Fruit fly (Drosophila melanogaster) whole organism, adult: ENCODE measurements around the gene Smug.

ENCODE experiments used
- CG14711 ChIP-seq: fragments of 200-800 bp; sonication (Bioruptor generic); optimal IDR thresholded peaks from 2 replicates; lab custom pipeline; 2018; ENCODE audit warnings: missing biosample characterization, mild to moderate bottlenecking, missing genetic modification characterization, moderate library complexity
- CG33017 ChIP-seq: fragments of 200-800 bp; sonication (Bioruptor generic); optimal IDR thresholded peaks from 2 replicates; lab custom pipeline; 2018; ENCODE audit warnings: missing biosample characterization, mild to moderate bottlenecking, missing genetic modification characterization, moderate library complexity
- Hr96 ChIP-seq: fragments of 200-800 bp; sonication (Bioruptor generic); optimal IDR thresholded peaks from 2 replicates; lab custom pipeline; 2016; ENCODE audit warnings: missing biosample characterization, missing genetic modification characterization
- tj ChIP-seq: fragments of 200-800 bp; sonication (Bioruptor generic); optimal IDR thresholded peaks from 3 replicates; lab custom pipeline; 2017; ENCODE audit warnings: missing biosample characterization, mild to moderate bottlenecking, missing genetic modification characterization, moderate library complexity
- toe ChIP-seq: fragments of 200-800 bp; sonication (Bioruptor generic); optimal IDR thresholded peaks from 2 replicates; lab custom pipeline; 2016; ENCODE audit warnings: missing biosample characterization, missing genetic modification characterization

DNA sequence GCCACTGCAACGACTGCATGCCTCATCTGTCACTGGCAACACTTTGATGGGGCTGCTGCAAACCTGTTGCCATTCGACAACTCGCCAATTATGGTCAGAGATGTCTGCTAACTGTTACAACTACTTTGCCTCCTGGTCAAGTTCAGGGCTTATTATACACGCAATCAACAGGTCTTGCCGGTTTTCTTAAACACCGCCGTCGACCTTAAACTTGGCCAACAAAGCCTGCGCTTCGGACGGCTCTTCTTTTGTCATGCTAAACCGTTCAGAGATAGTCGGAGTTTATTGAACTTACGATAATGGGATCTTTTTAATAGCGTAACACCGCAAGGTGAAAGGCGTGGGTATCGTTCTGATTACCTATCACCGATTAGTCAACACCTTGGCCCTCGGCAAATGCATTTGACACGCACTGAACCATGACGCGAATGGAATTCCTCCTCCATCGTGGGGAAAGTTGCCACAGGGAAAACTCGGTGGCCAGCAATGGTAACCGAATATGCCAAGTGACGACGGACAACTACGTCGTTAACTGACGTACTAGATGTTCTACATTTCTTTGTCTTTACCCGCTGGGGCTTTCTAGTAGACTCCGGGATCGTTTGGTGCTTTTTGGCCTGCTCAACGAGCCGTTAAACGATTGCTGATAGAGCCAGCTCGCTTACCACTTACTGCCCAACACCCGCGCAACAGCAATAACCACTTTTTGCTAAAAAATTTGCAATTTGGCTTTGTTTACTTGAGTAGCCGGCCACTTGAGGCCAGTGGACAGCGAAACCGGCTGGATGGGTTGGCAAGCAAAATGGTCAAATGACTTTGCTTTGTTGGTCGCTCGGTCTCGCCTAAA, 39.3 kb upstream of the Smug start:
- TF ChIP-seq CG14711 (no peak), CG33017 (tag; lab: Kevin White, UChicago) (no peak), tj (no peak), Hr96 (GFP tag; lab: Kevin White, UChicago) (no peak), toe (GFP tag; lab: Kevin White, UChicago) (no peak)
